Fruit fly (Drosophila melanogaster) whole organism, embryonic: ENCODE measurements around the gene CG46465.

Experiments
- Aef1 ChIP-seq: fragments of 200-800 bp; sonication (Bioruptor generic); IDR thresholded peaks from 3 replicates; pipeline ENCODE4 v1.3.6; 2022; ENCODE audit warnings: missing biosample characterization, missing genetic modification characterization
- Asciz ChIP-seq: fragments of 200-800 bp; sonication (Bioruptor generic); optimal IDR thresholded peaks from 2 replicates; lab custom pipeline; 2017; ENCODE audit warnings: missing biosample characterization, mild to moderate bottlenecking, missing genetic modification characterization, missing genetic modification reagents
- CG10274 ChIP-seq: fragments of 200-800 bp; sonication (Bioruptor generic); optimal IDR thresholded peaks from 3 replicates; lab custom pipeline; 2017; ENCODE audit warnings: missing biosample characterization, mild to moderate bottlenecking, missing genetic modification characterization
- CG11247 ChIP-seq: fragments of 200-800 bp; sonication (Bioruptor generic); IDR thresholded peaks from 2 replicates; pipeline ENCODE4 v1.3.6; 2022; ENCODE audit warnings: missing biosample characterization, missing genetic modification characterization
- CG12104 ChIP-seq: fragments of 200-800 bp; sonication (Bioruptor generic); optimal IDR thresholded peaks from 3 replicates; lab custom pipeline; 2016; ENCODE audit warnings: missing biosample characterization, missing genetic modification characterization
- CG1233 ChIP-seq: fragments of 200-800 bp; sonication (Bioruptor generic); optimal IDR thresholded peaks from 4 replicates; lab custom pipeline; 2018; ENCODE audit warnings: missing biosample characterization, mild to moderate bottlenecking, missing genetic modification characterization
- CG12391 ChIP-seq: fragments of 200-800 bp; sonication (Bioruptor generic); optimal IDR thresholded peaks from 3 replicates; lab custom pipeline; 2018; ENCODE audit warnings: missing biosample characterization, mild to moderate bottlenecking, missing genetic modification characterization, moderate library complexity
- CG13424 ChIP-seq: fragments of 200-800 bp; sonication (Bioruptor generic); optimal IDR thresholded peaks from 2 replicates; lab custom pipeline; 2019; ENCODE audit warnings: missing biosample characterization, mild to moderate bottlenecking, missing genetic modification characterization, moderate library complexity
- CG15601 ChIP-seq: fragments of 200-800 bp; sonication (Bioruptor generic); optimal IDR thresholded peaks from 3 replicates; lab custom pipeline; 2019; ENCODE audit warnings: missing biosample characterization, mild to moderate bottlenecking, missing genetic modification characterization, moderate library complexity
- CG16815 ChIP-seq: fragments of 200-800 bp; sonication (Bioruptor generic); optimal IDR thresholded peaks from 3 replicates; lab custom pipeline; 2017; ENCODE audit warnings: missing biosample characterization, mild to moderate bottlenecking, missing genetic modification characterization
- CG17802 ChIP-seq: fragments of 200-800 bp; sonication (Bioruptor generic); optimal IDR thresholded peaks from 2 replicates; lab custom pipeline; 2018; ENCODE audit warnings: missing biosample characterization, mild to moderate bottlenecking, missing genetic modification characterization, moderate library complexity
- CG18262 ChIP-seq: fragments of 200-800 bp; optimal IDR thresholded peaks from 3 replicates; lab custom pipeline; 2019; ENCODE audit warnings: missing biosample characterization, mild to moderate bottlenecking, missing genetic modification characterization, moderate library complexity
- CG2116 ChIP-seq: fragments of 200-800 bp; sonication (Bioruptor generic); optimal IDR thresholded peaks from 3 replicates; lab custom pipeline; 2018; ENCODE audit warnings: missing biosample characterization, mild to moderate bottlenecking, missing genetic modification characterization
- CG2889 ChIP-seq: fragments of 200-800 bp; sonication (Bioruptor generic); IDR thresholded peaks from 3 replicates; pipeline ENCODE4 v1.3.6; 2022; ENCODE audit warnings: missing biosample characterization, missing genetic modification characterization
- CG3726 ChIP-seq: fragments of 200-800 bp; sonication (Bioruptor generic); IDR thresholded peaks from 3 replicates; pipeline ENCODE4, ENCODE4 v1.3.6; 2022; ENCODE audit warnings: missing biosample characterization, missing genetic modification characterization
- CG4730 ChIP-seq: fragments of 200-800 bp; sonication (Bioruptor generic); IDR thresholded peaks from 2 replicates; pipeline ENCODE4 v1.3.6; 2022; ENCODE audit warnings: missing biosample characterization, missing genetic modification characterization
- CG5953 ChIP-seq: fragments of 200-800 bp; sonication (Bioruptor generic); IDR thresholded peaks from 2 replicates; pipeline ENCODE4 v1.3.6; 2022; ENCODE audit warnings: missing biosample characterization, missing genetic modification characterization
- CG6689 ChIP-seq: fragments of 200-800 bp; sonication (Bioruptor generic); IDR thresholded peaks from 2 replicates; pipeline ENCODE4 v1.3.6; 2022; ENCODE audit warnings: missing biosample characterization, missing genetic modification characterization
- CG7372 ChIP-seq: fragments of 200-800 bp; sonication (Bioruptor generic); IDR thresholded peaks from 2 replicates; pipeline ENCODE4 v1.3.6; 2022; ENCODE audit warnings: missing biosample characterization, missing genetic modification characterization
- CG7556 ChIP-seq: fragments of 200-800 bp; sonication (Bioruptor generic); optimal IDR thresholded peaks from 2 replicates; lab custom pipeline; 2017; ENCODE audit warnings: missing biosample characterization, mild to moderate bottlenecking, missing genetic modification characterization
- CG9437 ChIP-seq: fragments of 200-800 bp; sonication (Bioruptor generic); optimal IDR thresholded peaks from 2 replicates; lab custom pipeline; 2018; ENCODE audit warnings: missing biosample characterization, mild to moderate bottlenecking, missing genetic modification characterization
- Camta ChIP-seq: fragments of 200-800 bp; sonication (Bioruptor generic); optimal IDR thresholded peaks from 2 replicates; lab custom pipeline; 2016; ENCODE audit warnings: missing biosample characterization, missing genetic modification characterization
- Deaf1 ChIP-seq: fragments of 200-800 bp; optimal IDR thresholded peaks from 3 replicates; lab custom pipeline; 2019; ENCODE audit warnings: missing biosample characterization, mild to moderate bottlenecking, missing genetic modification characterization, moderate library complexity
- Fer3 ChIP-seq: fragments of 200-800 bp; sonication (Bioruptor generic); optimal IDR thresholded peaks from 2 replicates; lab custom pipeline; 2018; ENCODE audit warnings: missing biosample characterization, mild to moderate bottlenecking, missing genetic modification characterization, moderate library complexity
- HLH4C ChIP-seq: fragments of 200-800 bp; sonication (Bioruptor generic); IDR thresholded peaks from 3 replicates; pipeline ENCODE4 v1.3.6; 2022; ENCODE audit warnings: missing biosample characterization, missing genetic modification characterization; ENCODE audit not compliant: partially characterized antibody
- Hmr ChIP-seq: fragments of 200-800 bp; sonication (Bioruptor generic); optimal IDR thresholded peaks from 3 replicates; lab custom pipeline; 2017; ENCODE audit warnings: mild to moderate bottlenecking, missing biosample characterization, missing genetic modification reagents, missing genetic modification characterization
- MESR4 ChIP-seq: fragments of 200-800 bp; sonication (Bioruptor generic); optimal IDR thresholded peaks from 2 replicates; lab custom pipeline; 2018; ENCODE audit warnings: missing biosample characterization, mild to moderate bottlenecking, missing genetic modification characterization, moderate library complexity
- Nf-YA ChIP-seq: fragments of 200-800 bp; sonication (Bioruptor generic); IDR thresholded peaks from 2 replicates; pipeline ENCODE4 v1.3.6; 2022; ENCODE audit warnings: missing biosample characterization, missing genetic modification characterization
- Opbp ChIP-seq: fragments of 200-800 bp; sonication (Bioruptor generic); IDR thresholded peaks from 3 replicates; pipeline ENCODE4 v1.3.6; 2022; ENCODE audit warnings: missing biosample characterization, missing genetic modification characterization; ENCODE audit not compliant: partially characterized antibody
- Scr ChIP-seq: fragments of 200-800 bp; sonication (Bioruptor generic); IDR thresholded peaks from 2 replicates; pipeline ENCODE4 v1.3.6; 2022; ENCODE audit warnings: missing biosample characterization, missing genetic modification characterization; ENCODE audit not compliant: partially characterized antibody
- bowl ChIP-seq: fragments of 200-800 bp; sonication (Bioruptor generic); IDR thresholded peaks from 2 replicates; pipeline ENCODE4 v1.3.6; 2022; ENCODE audit warnings: missing biosample characterization, missing genetic modification characterization
- cas ChIP-seq: fragments of 200-800 bp; sonication (Bioruptor generic); IDR thresholded peaks from 2 replicates; pipeline ENCODE4 v1.3.6; 2022; ENCODE audit warnings: missing biosample characterization, missing genetic modification characterization
- caup ChIP-seq: fragments of 200-800 bp; sonication (Bioruptor generic); optimal IDR thresholded peaks from 3 replicates; lab custom pipeline; 2017; ENCODE audit warnings: missing biosample characterization, mild to moderate bottlenecking, missing genetic modification characterization, moderate library complexity; ENCODE audit not compliant: severe bottlenecking
- da ChIP-seq: fragments of 200-800 bp; sonication (Bioruptor generic); optimal IDR thresholded peaks from 2 replicates; lab custom pipeline; 2016; ENCODE audit warnings: missing biosample characterization, missing genetic modification characterization
- dan ChIP-seq: fragments of 200-800 bp; sonication (Bioruptor generic); IDR thresholded peaks from 2 replicates; pipeline ENCODE4 v1.3.6; 2022; ENCODE audit warnings: missing biosample characterization, missing genetic modification characterization
- fd3F ChIP-seq: fragments of 200-800 bp; sonication (Bioruptor generic); optimal IDR thresholded peaks from 2 replicates; lab custom pipeline; 2018; ENCODE audit warnings: missing biosample characterization, mild to moderate bottlenecking, missing genetic modification characterization, moderate library complexity
- fu2 ChIP-seq: fragments of 200-800 bp; sonication (Bioruptor generic); optimal IDR thresholded peaks from 2 replicates; lab custom pipeline; 2016; ENCODE audit warnings: missing biosample characterization, missing genetic modification characterization
- gt ChIP-seq: fragments of 200-800 bp; sonication (Bioruptor generic); IDR thresholded peaks from 2 replicates; pipeline ENCODE4 v1.3.6; 2022; ENCODE audit warnings: missing biosample characterization, missing genetic modification characterization
- hbn ChIP-seq: fragments of 200-800 bp; sonication (Bioruptor generic); IDR thresholded peaks from 2 replicates; pipeline ENCODE4 v1.3.6; 2022; ENCODE audit warnings: missing biosample characterization, missing genetic modification characterization; ENCODE audit not compliant: partially characterized antibody
- hth ChIP-seq: fragments of >200 bp; optimal IDR thresholded peaks from 2 replicates; lab custom pipeline; 2017; ENCODE audit warnings: inconsistent platforms
- lab ChIP-seq: fragments of 200-800 bp; sonication (Bioruptor generic); optimal IDR thresholded peaks from 3 replicates; lab custom pipeline; 2017; ENCODE audit warnings: missing biosample characterization, missing genetic modification characterization, mild to moderate bottlenecking, moderate library complexity, missing genetic modification reagents
- lmd ChIP-seq: fragments of 200-800 bp; sonication (Bioruptor generic); IDR thresholded peaks from 2 replicates; pipeline ENCODE4 v1.3.6; 2022; ENCODE audit warnings: missing biosample characterization, missing genetic modification characterization
- pho ChIP-seq: fragments of 200-800 bp; sonication (Bioruptor generic); optimal IDR thresholded peaks from 2 replicates; lab custom pipeline; 2016; ENCODE audit warnings: missing biosample characterization, missing genetic modification characterization
- pum ChIP-seq: fragments of 200-800 bp; sonication (Bioruptor generic); optimal IDR thresholded peaks from 2 replicates; lab custom pipeline; 2016; ENCODE audit warnings: missing biosample characterization, missing genetic modification characterization
- ranshi ChIP-seq: fragments of 200-800 bp; sonication (Bioruptor generic); IDR thresholded peaks from 2 replicates; pipeline ENCODE4 v1.3.6; 2022; ENCODE audit warnings: missing biosample characterization, missing genetic modification characterization
- ssp ChIP-seq: fragments of 200-800 bp; sonication (Bioruptor generic); IDR thresholded peaks from 2 replicates; pipeline ENCODE4 v1.3.6; 2022; ENCODE audit warnings: missing biosample characterization, missing genetic modification characterization
- wdn ChIP-seq: fragments of 200-800 bp; sonication (Bioruptor generic); IDR thresholded peaks from 2 replicates; pipeline ENCODE4 v1.3.6; 2022; ENCODE audit warnings: missing biosample characterization, missing genetic modification characterization
- z ChIP-seq: fragments of 200-800 bp; sonication (Bioruptor generic); IDR thresholded peaks from 3 replicates; pipeline ENCODE4 v1.3.6; 2022; ENCODE audit warnings: missing biosample characterization, missing genetic modification characterization
- zf30C ChIP-seq: fragments of 200-800 bp; sonication (Bioruptor generic); optimal IDR thresholded peaks from 3 replicates; lab custom pipeline; 2018; ENCODE audit warnings: missing biosample characterization, mild to moderate bottlenecking, missing genetic modification characterization

Gene CG46465

dm6 chr2L:19014032-19014880, 22.0 kb downstream of the CG46465 start (continued):
- TF ChIP-seq pho (GFP tag; lab: Kevin White, UChicago) (peak; percentile 43), CG1233 (peak; percentile 74), bowl (no peak), CG12391 (peak; percentile 75), Nf-YA (GFP tag; lab: Robert Waterston, UW) (no peak), CG7556 (GFP tag; lab: Kevin White, UChicago) (peak; percentile 94), Hmr (GFP tag; lab: Kevin White, UChicago) (peak; percentile 91), Camta (no peak), lmd (GFP tag; lab: Robert Waterston, UW) (peak; percentile 62), Fer3 (tag; lab: Kevin White, UChicago) (peak; percentile 80), wdn (GFP tag; lab: Robert Waterston, UW) (peak; percentile 42; the same call in 1 of the 2 replicates), CG13424 (tag; lab: Kevin White, UChicago) (peak; percentile 89), Opbp (no peak), CG2116 (peak; percentile 24), CG4730 (GFP tag; lab: Robert Waterston, UW) (peak; percentile 16; the same call in 1 of the 2 replicates), pum (GFP tag; lab: Kevin White, UChicago) (peak; percentile 3), CG6689 (GFP tag; lab: Robert Waterston, UW) (peak; percentile 53; the same call in 1 of the 2 replicates), CG18262 (peak; percentile 73), fu2 (GFP tag; lab: Kevin White, UChicago) (no peak), CG7372 (0 out of 2 replicates have a peak, but pooled peaks have one; percentile 48), ranshi (GFP tag; lab: Robert Waterston, UW) (peak; percentile 51; the same call in 1 of the 2 replicates), z (GFP tag; lab: Robert Waterston, UW) (no peak), cas (GFP tag; lab: Robert Waterston, UW) (no peak), MESR4 (GFP tag; lab: Kevin White, UChicago) (no peak), CG9437 (GFP tag; lab: Kevin White, UChicago) (peak; percentile 59), CG11247 (peak; percentile 26; the same call in 1 of the 2 replicates), zf30C (peak; percentile 77)
- TF ChIP-seq, all 482 proteins: peak for 255

- TF ChIP-seq CG10274 (GFP tag; lab: Kevin White, UChicago), result no peak
- TF ChIP-seq CG5953, result no peak
- TF ChIP-seq ssp (GFP tag; lab: Robert Waterston, UW), result no peak
- no peak for TF ChIP-seq CG16815
- TF ChIP-seq CG3726 (GFP tag; lab: Robert Waterston, UW), result no peak
- no peak for TF ChIP-seq HLH4C (GFP tag; lab: Robert Waterston, UW)
- TF ChIP-seq CG2889 (GFP tag; lab: Robert Waterston, UW), result 0 out of 3 replicates have a peak, but pooled peaks have one; percentile 10
- TF ChIP-seq CG17802 (tag; lab: Kevin White, UChicago), result no peak
- TF ChIP-seq fd3F (GFP tag; lab: Kevin White, UChicago), result no peak
- no peak for TF ChIP-seq hth
- no peak for TF ChIP-seq Asciz (GFP tag; lab: Kevin White, UChicago)
- no peak for TF ChIP-seq dan (GFP tag; lab: Robert Waterston, UW)
- TF ChIP-seq Scr, result no peak
- TF ChIP-seq Deaf1 (tag; lab: Kevin White, UChicago), result peak; percentile 68
- no peak for TF ChIP-seq gt (GFP tag; lab: Robert Waterston, UW)
- TF ChIP-seq da (GFP tag; lab: Kevin White, UChicago), result no peak
- TF ChIP-seq lab (GFP tag; lab: Kevin White, UChicago), result peak; percentile 38
- no peak for TF ChIP-seq caup (GFP tag; lab: Kevin White, UChicago)
- peak; percentile 31 for TF ChIP-seq CG12104 (GFP tag; lab: Kevin White, UChicago)
- 0 out of 3 replicates have a peak, but pooled peaks have one; percentile 2 for TF ChIP-seq Aef1 (GFP tag; lab: Robert Waterston, UW)
- no peak for TF ChIP-seq CG12391
- no peak for TF ChIP-seq hbn
- TF ChIP-seq CG15601 (tag; lab: Kevin White, UChicago), result no peak
Measured at dm6 chr2L:19014881-19015366, 22.6 kb downstream of the CG46465 start.
